Fruit fly (Drosophila melanogaster) whole organism, embryonic: ENCODE data around the gene CG6628.

Experiments used
- CG11504 ChIP-seq: fragments of 200-800 bp; sonication (Bioruptor generic); optimal IDR thresholded peaks from 3 replicates; lab custom pipeline; 2019; ENCODE audit warnings: missing biosample characterization, mild to moderate bottlenecking, missing genetic modification characterization, moderate library complexity
- CG12104 ChIP-seq: fragments of 200-800 bp; sonication (Bioruptor generic); optimal IDR thresholded peaks from 3 replicates; lab custom pipeline; 2016; ENCODE audit warnings: missing biosample characterization, missing genetic modification characterization
- CG13296 ChIP-seq: fragments of 200-800 bp; sonication (Bioruptor generic); optimal IDR thresholded peaks from 3 replicates; lab custom pipeline; 2018; ENCODE audit warnings: missing biosample characterization, mild to moderate bottlenecking, missing genetic modification characterization
- CG15269 ChIP-seq: fragments of 200-800 bp; sonication (Bioruptor generic); optimal IDR thresholded peaks from 2 replicates; lab custom pipeline; 2018; ENCODE audit warnings: missing biosample characterization, mild to moderate bottlenecking, missing genetic modification characterization, moderate library complexity
- CG17802 ChIP-seq: fragments of 200-800 bp; sonication (Bioruptor generic); optimal IDR thresholded peaks from 2 replicates; lab custom pipeline; 2018; ENCODE audit warnings: missing biosample characterization, mild to moderate bottlenecking, missing genetic modification characterization, moderate library complexity
- CG17829 ChIP-seq: fragments of 200-800 bp; optimal IDR thresholded peaks from 2 replicates; lab custom pipeline; 2019; ENCODE audit warnings: missing biosample characterization, mild to moderate bottlenecking, missing genetic modification characterization, moderate library complexity
- CG18599 ChIP-seq: fragments of 200-800 bp; sonication (Bioruptor generic); optimal IDR thresholded peaks from 3 replicates; lab custom pipeline; 2017; ENCODE audit warnings: missing biosample characterization, missing genetic modification characterization, mild to moderate bottlenecking, moderate library complexity, missing genetic modification reagents
- CG2678 ChIP-seq: fragments of 200-800 bp; sonication (Bioruptor generic); optimal IDR thresholded peaks from 3 replicates; lab custom pipeline; 2019; ENCODE audit warnings: missing biosample characterization, mild to moderate bottlenecking, missing genetic modification characterization, moderate library complexity
- CG2712 ChIP-seq: fragments of 200-800 bp; optimal IDR thresholded peaks from 3 replicates; lab custom pipeline; 2019; ENCODE audit warnings: missing biosample characterization, mild to moderate bottlenecking, missing genetic modification characterization, moderate library complexity
- CG30020 ChIP-seq: fragments of 200-800 bp; optimal IDR thresholded peaks from 2 replicates; lab custom pipeline; 2019; ENCODE audit warnings: missing biosample characterization, mild to moderate bottlenecking, missing genetic modification characterization, moderate library complexity
- CG3281 ChIP-seq: fragments of 200-800 bp; sonication (Bioruptor generic); optimal IDR thresholded peaks from 3 replicates; lab custom pipeline; 2017; ENCODE audit warnings: missing biosample characterization, mild to moderate bottlenecking, missing genetic modification characterization
- CG3847 ChIP-seq: fragments of 200-800 bp; sonication (Bioruptor generic); IDR thresholded peaks from 2 replicates; pipeline ENCODE4 v1.3.6; 2022; ENCODE audit warnings: missing biosample characterization, missing genetic modification characterization
- CG4424 ChIP-seq: fragments of 200-800 bp; sonication (Bioruptor generic); optimal IDR thresholded peaks from 3 replicates; lab custom pipeline; 2016; ENCODE audit warnings: missing biosample characterization, missing genetic modification characterization
- CG4707 ChIP-seq: fragments of 200-800 bp; sonication (Bioruptor generic); optimal IDR thresholded peaks from 2 replicates; lab custom pipeline; 2018; ENCODE audit warnings: missing biosample characterization, mild to moderate bottlenecking, missing genetic modification characterization, moderate library complexity
- CG6813 ChIP-seq: fragments of 200-800 bp; sonication (Bioruptor generic); optimal IDR thresholded peaks from 2 replicates; lab custom pipeline; 2017; ENCODE audit warnings: missing biosample characterization, missing genetic modification characterization, mild to moderate bottlenecking, moderate library complexity, missing genetic modification reagents
- CG7357 ChIP-seq: fragments of 200-800 bp; sonication (Bioruptor generic); IDR thresholded peaks from 3 replicates; pipeline ENCODE4 v1.3.6; 2022; ENCODE audit warnings: missing biosample characterization, missing genetic modification characterization
- CG7372 ChIP-seq: fragments of 200-800 bp; sonication (Bioruptor generic); IDR thresholded peaks from 2 replicates; pipeline ENCODE4 v1.3.6; 2022; ENCODE audit warnings: missing biosample characterization, missing genetic modification characterization
- CG7963 ChIP-seq: fragments of 200-800 bp; sonication (Bioruptor generic); IDR thresholded peaks from 3 replicates; pipeline ENCODE4 v1.3.6; 2022; ENCODE audit warnings: missing biosample characterization, missing genetic modification characterization; ENCODE audit not compliant: partially characterized antibody
- CG8478 ChIP-seq: fragments of >200 bp; optimal IDR thresholded peaks from 2 replicates; lab custom pipeline; 2018
- CG9876 ChIP-seq: fragments of 200-800 bp; sonication (Bioruptor generic); optimal IDR thresholded peaks from 2 replicates; lab custom pipeline; 2016; ENCODE audit warnings: missing biosample characterization, missing genetic modification characterization
- Doc3 ChIP-seq: fragments of 200-800 bp; sonication (Bioruptor generic); IDR thresholded peaks from 3 replicates; pipeline ENCODE4 v1.3.6; 2022; ENCODE audit warnings: missing biosample characterization, missing genetic modification characterization; ENCODE audit not compliant: partially characterized antibody
- H15 ChIP-seq: fragments of 200-800 bp; sonication (Bioruptor generic); IDR thresholded peaks from 3 replicates; pipeline ENCODE4 v1.3.6; 2022; ENCODE audit warnings: missing biosample characterization, missing genetic modification characterization
- Hey ChIP-seq: fragments of 200-800 bp; sonication (Bioruptor generic); optimal IDR thresholded peaks from 3 replicates; lab custom pipeline; 2018; ENCODE audit warnings: missing biosample characterization, mild to moderate bottlenecking, missing genetic modification characterization
- Hr51 ChIP-seq, 2 experiments: fragments of 200-800 bp; sonication (Bioruptor generic); optimal IDR thresholded peaks; 2 replicates in 1 of 2; 3 replicates in 1 of 2; lab custom pipeline; 2016 to 2018; ENCODE audit warnings: missing biosample characterization in 2 of 2, missing genetic modification characterization in 2 of 2, mild to moderate bottlenecking in 1 of 2, moderate library complexity in 1 of 2
- Hsf ChIP-seq: fragments of 200-800 bp; sonication (Bioruptor generic); optimal IDR thresholded peaks from 3 replicates; lab custom pipeline; 2016; ENCODE audit warnings: missing biosample characterization, missing genetic modification characterization
- MTF-1 ChIP-seq: fragments of 200-800 bp; sonication (Bioruptor generic); optimal IDR thresholded peaks from 2 replicates; lab custom pipeline; 2018; ENCODE audit warnings: missing biosample characterization, mild to moderate bottlenecking, missing genetic modification characterization, borderline replicate concordance
- Max ChIP-seq: fragments of 200-800 bp; sonication (Bioruptor generic); optimal IDR thresholded peaks from 2 replicates; lab custom pipeline; 2016; ENCODE audit warnings: missing biosample characterization, mild to moderate bottlenecking, missing genetic modification characterization
- Meics ChIP-seq: fragments of 200-800 bp; sonication (Bioruptor generic); optimal IDR thresholded peaks from 2 replicates; lab custom pipeline; 2017; ENCODE audit warnings: missing biosample characterization, mild to moderate bottlenecking, missing genetic modification characterization
- NK7.1 ChIP-seq: fragments of 200-800 bp; sonication (Bioruptor generic); optimal IDR thresholded peaks from 3 replicates; lab custom pipeline; 2016; ENCODE audit warnings: missing biosample characterization, missing genetic modification characterization
- Six4 ChIP-seq: fragments of 200-800 bp; sonication (Bioruptor generic); optimal IDR thresholded peaks from 2 replicates; lab custom pipeline; 2016; ENCODE audit warnings: missing biosample characterization, missing genetic modification characterization
- Sry-β ChIP-seq: fragments of 200-800 bp; sonication (Bioruptor generic); optimal IDR thresholded peaks from 2 replicates; lab custom pipeline; 2018; ENCODE audit warnings: missing biosample characterization, mild to moderate bottlenecking, missing genetic modification characterization, moderate library complexity
- Ssrp ChIP-seq: fragments of 200-800 bp; sonication (Bioruptor generic); optimal IDR thresholded peaks from 2 replicates; lab custom pipeline; 2018; ENCODE audit warnings: missing biosample characterization, mild to moderate bottlenecking, missing genetic modification characterization, moderate library complexity
- ase ChIP-seq: fragments of 200-800 bp; sonication (Bioruptor generic); IDR thresholded peaks from 3 replicates; pipeline ENCODE4 v1.3.6; 2022; ENCODE audit warnings: missing biosample characterization, missing genetic modification characterization
- chif ChIP-seq, 2 experiments: fragments of 200-800 bp; sonication (Bioruptor generic); optimal IDR thresholded peaks; 3 replicates each; lab custom pipeline; 2016; ENCODE audit warnings: missing biosample characterization in 2 of 2, missing genetic modification characterization in 2 of 2
- chinmo ChIP-seq: fragments of 200-800 bp; sonication (Bioruptor generic); IDR thresholded peaks from 4 replicates; pipeline ENCODE4 v1.3.6; 2022; ENCODE audit warnings: missing biosample characterization, missing genetic modification characterization; ENCODE audit not compliant: partially characterized antibody
- crp ChIP-seq, 2 experiments: fragments of 200-800 bp; sonication (Bioruptor generic); optimal IDR thresholded peaks; 2 replicates in 1 of 2; 3 replicates in 1 of 2; lab custom pipeline; 2017; ENCODE audit warnings: missing biosample characterization in 2 of 2, missing genetic modification characterization in 2 of 2, mild to moderate bottlenecking in 1 of 2, moderate library complexity in 1 of 2
- dmrt11E ChIP-seq: fragments of 200-800 bp; sonication (Bioruptor generic); optimal IDR thresholded peaks from 3 replicates; lab custom pipeline; 2018; ENCODE audit warnings: missing biosample characterization, mild to moderate bottlenecking, missing genetic modification characterization, moderate library complexity
- dmrt99B ChIP-seq: fragments of 200-800 bp; sonication (Bioruptor generic); optimal IDR thresholded peaks from 2 replicates; lab custom pipeline; 2018; ENCODE audit warnings: missing biosample characterization, mild to moderate bottlenecking, missing genetic modification characterization, moderate library complexity
- gce ChIP-seq: fragments of 200-800 bp; sonication (Bioruptor generic); IDR thresholded peaks from 3 replicates; pipeline ENCODE4 v1.3.6; 2022; ENCODE audit warnings: missing biosample characterization, missing genetic modification characterization
- gcm ChIP-seq: fragments of 200-800 bp; sonication (Bioruptor generic); optimal IDR thresholded peaks from 2 replicates; lab custom pipeline; 2019; ENCODE audit warnings: missing biosample characterization, mild to moderate bottlenecking, missing genetic modification characterization, moderate library complexity
- insv ChIP-seq, 2 experiments: fragments of 200-800 bp; sonication (Bioruptor generic); optimal IDR thresholded peaks; 3 replicates each; lab custom pipeline; 2016 to 2018; ENCODE audit warnings: missing biosample characterization in 2 of 2, missing genetic modification characterization in 2 of 2
- jumu ChIP-seq: fragments of 200-800 bp; sonication (Bioruptor generic); optimal IDR thresholded peaks from 3 replicates; lab custom pipeline; 2016; ENCODE audit warnings: missing biosample characterization, missing genetic modification characterization
- klu ChIP-seq: fragments of 200-800 bp; sonication (Bioruptor generic); IDR thresholded peaks from 2 replicates; pipeline ENCODE4 v1.3.6; 2022; ENCODE audit warnings: missing biosample characterization, missing genetic modification characterization
- luna ChIP-seq: fragments of 200-800 bp; sonication (Bioruptor generic); optimal IDR thresholded peaks from 2 replicates; lab custom pipeline; 2016; ENCODE audit warnings: missing biosample characterization, missing genetic modification characterization
- pum ChIP-seq: fragments of 200-800 bp; sonication (Bioruptor generic); optimal IDR thresholded peaks from 2 replicates; lab custom pipeline; 2016; ENCODE audit warnings: missing biosample characterization, missing genetic modification characterization
- pzg ChIP-seq: fragments of 200-800 bp; sonication (Bioruptor generic); optimal IDR thresholded peaks from 3 replicates; lab custom pipeline; 2018; ENCODE audit warnings: missing biosample characterization, mild to moderate bottlenecking, missing genetic modification characterization, moderate library complexity
- row ChIP-seq: fragments of 200-800 bp; sonication (Bioruptor generic); IDR thresholded peaks from 3 replicates; pipeline ENCODE4 v1.3.6; 2022; ENCODE audit warnings: missing biosample characterization, missing genetic modification characterization
- scrt ChIP-seq: fragments of 200-800 bp; sonication (Bioruptor generic); optimal IDR thresholded peaks from 2 replicates; lab custom pipeline; 2018; ENCODE audit warnings: missing biosample characterization, mild to moderate bottlenecking, missing genetic modification characterization, moderate library complexity
- slou ChIP-seq: fragments of 200-800 bp; sonication (Bioruptor generic); optimal IDR thresholded peaks from 3 replicates; lab custom pipeline; 2016; ENCODE audit warnings: missing biosample characterization, missing genetic modification characterization
- tin ChIP-seq: fragments of 200-800 bp; sonication (Bioruptor generic); optimal IDR thresholded peaks from 3 replicates; lab custom pipeline; 2016; ENCODE audit warnings: missing biosample characterization, missing genetic modification characterization
- tup ChIP-seq: fragments of 200-800 bp; sonication (Bioruptor generic); optimal IDR thresholded peaks from 2 replicates; lab custom pipeline; 2016; ENCODE audit warnings: missing biosample characterization, mild to moderate bottlenecking, missing genetic modification characterization, moderate library complexity

CG6628 gene

dm6 chr3L:10156080-10156479, 10.7 kb downstream of the CG6628 start:
- TF ChIP-seq Doc3 (GFP tag; lab: Robert Waterston, UW) (no peak), CG17829 (tag; lab: Kevin White, UChicago) (no peak), scrt (GFP tag; lab: Kevin White, UChicago) (no peak), CG15269 (tag; lab: Kevin White, UChicago) (no peak), CG3281 (GFP tag; lab: Kevin White, UChicago) (no peak), CG7357 (GFP tag; lab: Robert Waterston, UW) (no peak), chif (GFP tag; optimal IDR thresholded peaks at IDR 0.05; lab: Kevin White, UChicago) (no peak), gcm (GFP tag; lab: Kevin White, UChicago) (no peak), CG18599 (GFP tag; lab: Kevin White, UChicago) (peak; percentile 10), chinmo (GFP tag; lab: Robert Waterston, UW) (no peak), CG12104 (GFP tag; lab: Kevin White, UChicago) (no peak), CG9876 (no peak), CG30020 (tag; lab: Kevin White, UChicago) (no peak), row (GFP tag; lab: Robert Waterston, UW) (no peak), klu (GFP tag; lab: Robert Waterston, UW) (no peak), jumu (GFP tag; lab: Kevin White, UChicago) (no peak), CG8478 (lab: Kevin White, UChicago) (no peak), tup (no peak), CG17802 (tag; lab: Kevin White, UChicago) (no peak), Hsf (GFP tag; lab: Kevin White, UChicago) (no peak), CG2678 (peak; percentile 37), Max (no peak), dmrt11E (tag; lab: Kevin White, UChicago) (no peak), slou (GFP tag; lab: Kevin White, UChicago) (no peak), CG4707 (GFP tag; lab: Kevin White, UChicago) (no peak), pzg (GFP tag; lab: Kevin White, UChicago) (no peak), Sry-β (no peak), dmrt99B (tag; lab: Kevin White, UChicago) (peak; percentile 24), tin (no peak), Six4 (GFP tag; lab: Kevin White, UChicago) (no peak), CG2712 (tag; lab: Kevin White, UChicago) (no peak), Meics (peak; percentile 12), Hey (tag; lab: Kevin White, UChicago) (no peak), CG7372 (GFP tag; lab: Robert Waterston, UW) (no peak), CG6813 (no peak), crp (GFP tag; optimal IDR thresholded peaks at IDR 0.05; lab: Kevin White, UChicago) (no peak), CG13296 (GFP tag; lab: Kevin White, UChicago) (no peak), MTF-1 (no peak), pum (GFP tag; lab: Kevin White, UChicago) (no peak), CG7963 (no peak), H15 (GFP tag; lab: Robert Waterston, UW) (no peak), luna (GFP tag; lab: Kevin White, UChicago) (no peak), CG11504 (tag; lab: Kevin White, UChicago) (no peak), CG3847 (no peak), Ssrp (tag; lab: Kevin White, UChicago) (no peak), NK7.1 (no peak), Hr51 (GFP tag; optimal IDR thresholded peaks at IDR 0.05; lab: Kevin White, UChicago) (peak in 1 of 2 experiments; percentile 22), CG4424 (GFP tag; lab: Kevin White, UChicago) (no peak), insv (GFP tag; optimal IDR thresholded peaks at IDR 0.05; lab: Kevin White, UChicago) (no peak), gce (GFP tag; lab: Robert Waterston, UW) (no peak), ase (GFP tag; lab: Robert Waterston, UW) (no peak)
